Worm (Caenorhabditis elegans): Measurements from ENCODE around the gene Y53F4B.36.

DNA sequence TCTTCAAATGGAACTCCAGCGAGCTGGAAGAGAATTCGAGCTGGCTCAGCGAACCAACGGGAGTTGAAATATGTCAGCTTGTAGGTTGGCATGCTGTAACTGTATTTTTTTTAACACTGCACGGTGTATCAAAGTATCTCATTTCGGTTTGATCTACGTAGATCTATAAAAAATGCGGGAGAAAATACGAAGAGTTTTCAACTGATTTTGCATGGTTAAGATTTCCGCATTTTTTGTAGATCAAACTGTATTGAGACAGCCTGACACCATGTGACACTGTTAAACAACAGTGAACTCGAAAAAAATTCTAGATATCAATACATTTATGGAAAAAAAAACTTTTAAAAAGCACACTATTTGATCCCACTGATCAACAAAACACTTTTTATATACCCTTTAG is 2.8 kb downstream of the Y53F4B.36 start, which contains the start of gene gst-32:
- no peak for TF ChIP-seq nfya-1 (tag; optimal IDR thresholded peaks at IDR 0.05)
- no peak for TF ChIP-seq odd-2 (tag; optimal IDR thresholded peaks at IDR 0.05)
- no peak for TF ChIP-seq nhr-11 (tag; optimal IDR thresholded peaks at IDR 0.05)
- no peak for TF ChIP-seq fkh-10 (GFP tag; optimal IDR thresholded peaks at IDR 0.05)
- TF ChIP-seq sox-4 (tag; optimal IDR thresholded peaks at IDR 0.05) = no peak
- no peak for TF ChIP-seq rnt-1 (tag; optimal IDR thresholded peaks at IDR 0.05)
- no peak for TF ChIP-seq ceh-48 (tag; optimal IDR thresholded peaks at IDR 0.05)
- TF ChIP-seq ceh-31 (tag; optimal IDR thresholded peaks at IDR 0.05) = no peak
- TF ChIP-seq eyg-1 (tag; optimal IDR thresholded peaks at IDR 0.05) = no peak
- TF ChIP-seq Y22D7AL.16 (tag; optimal IDR thresholded peaks at IDR 0.05) = no peak
- TF ChIP-seq ceh-34 (tag; optimal IDR thresholded peaks at IDR 0.05) = no peak
- TF ChIP-seq npax-4 (tag; optimal IDR thresholded peaks at IDR 0.05) = no peak
- TF ChIP-seq ceh-9 (tag; optimal IDR thresholded peaks at IDR 0.05) = no peak

Measured in whole organism, late embryonic.